Fruit fly (Drosophila melanogaster) ovary, adult (tissue): ENCODE measurements around the gene CG3165.

Source experiments
- CG17801 ChIP-seq: fragments of 200-800 bp; optimal IDR thresholded peaks from 2 replicates; lab custom pipeline; 2019; ENCODE audit warnings: missing biosample characterization, mild to moderate bottlenecking, missing genetic modification characterization, moderate library complexity; ENCODE audit not compliant: partially characterized antibody

The CG3165 gene

dm6 chr2L:2976829-2977228 lies at the start of gene CG3165, which contains the start of gene CG9641:
Gene CG3165 (plus strand): TSS chr2L:2977122.
Gene CG9641 (minus strand): TSS chr2L:2976862.
- TF ChIP-seq CG17801 (GFP tag; lab: Kevin White, UChicago) = peak; percentile 74

- TF ChIP-seq CG17801 (GFP tag; lab: Kevin White, UChicago) = no peak
These were observed 46.3 kb upstream of the CG3165 start for dm6 chr2L:2930646-2931045.

dm6 chr2L:2931555-2932131 lies 45.3 kb upstream of the CG3165 start:
- no peak for TF ChIP-seq CG17801 (GFP tag; lab: Kevin White, UChicago)

- no peak for TF ChIP-seq CG17801 (GFP tag; lab: Kevin White, UChicago)
These were observed 41.2 kb upstream of the CG3165 start for dm6 chr2L:2935704-2936103.

dm6 chr2L:2939698-2940097 lies 37.2 kb upstream of the CG3165 start:
- TF ChIP-seq CG17801 (GFP tag; lab: Kevin White, UChicago) = no peak

- no peak for TF ChIP-seq CG17801 (GFP tag; lab: Kevin White, UChicago)
These were observed 35.6 kb upstream of the CG3165 start for dm6 chr2L:2941353-2941752.

dm6 chr2L:2942639-2943038 lies 34.3 kb upstream of the CG3165 start:
- no peak for TF ChIP-seq CG17801 (GFP tag; lab: Kevin White, UChicago)

- no peak for TF ChIP-seq CG17801 (GFP tag; lab: Kevin White, UChicago)
These were observed 32.4 kb upstream of the CG3165 start for dm6 chr2L:2944509-2944908.

- TF ChIP-seq CG17801 (GFP tag; lab: Kevin White, UChicago) = no peak
These were observed 31.3 kb upstream of the CG3165 start for dm6 chr2L:2945438-2946220.

- TF ChIP-seq CG17801 (GFP tag; lab: Kevin White, UChicago) = no peak
These were observed 22.4 kb upstream of the CG3165 start, which contains the start of gene Rbp9 for dm6 chr2L:2954472-2954871. Gene Rbp9 (plus strand): TSS chr2L:2954762.

- no peak for TF ChIP-seq CG17801 (GFP tag; lab: Kevin White, UChicago)
These were observed 21.3 kb upstream of the CG3165 start for dm6 chr2L:2955659-2956058.

- TF ChIP-seq CG17801 (GFP tag; lab: Kevin White, UChicago) = no peak
These were observed 20.6 kb upstream of the CG3165 start for dm6 chr2L:2956358-2956757.

dm6 chr2L:2956992-2957391 lies 19.9 kb upstream of the CG3165 start:
- no peak for TF ChIP-seq CG17801 (GFP tag; lab: Kevin White, UChicago)

dm6 chr2L:2957547-2958174 lies 19.3 kb upstream of the CG3165 start:
- TF ChIP-seq CG17801 (GFP tag; lab: Kevin White, UChicago) = peak; percentile 1

dm6 chr2L:2958858-2959257 lies 18.1 kb upstream of the CG3165 start:
- no peak for TF ChIP-seq CG17801 (GFP tag; lab: Kevin White, UChicago)

dm6 chr2L:2966917-2967316 lies 10.0 kb upstream of the CG3165 start:
- TF ChIP-seq CG17801 (GFP tag; lab: Kevin White, UChicago) = no peak
